Worm (Caenorhabditis elegans) whole organism, L1 larva: ENCODE results near the gene C09B7.2.

Source experiments
- ama-1 ChIP-seq: fragments of 150-350 bp; optimal IDR thresholded peaks from 2 replicates; lab custom pipeline; 2014
- ceh-82 ChIP-seq, 3 experiments: fragments of 150-350 bp in 1 of 3; sonication (generic microtip) in 2 of 3; optimal IDR thresholded peaks; 2 replicates each; lab custom pipeline; 2014 to 2017; ENCODE audit warnings: missing biosample characterization in 3 of 3, missing genetic modification characterization in 3 of 3
- hlh-4 ChIP-seq: sonication (generic microtip); optimal IDR thresholded peaks from 2 replicates; lab custom pipeline; 2016; ENCODE audit warnings: mild to moderate bottlenecking, missing genetic modification characterization, missing compliant biosample characterization
- nhr-12 ChIP-seq: sonication (generic microtip); optimal IDR thresholded peaks from 2 replicates; lab custom pipeline; 2017; ENCODE audit warnings: missing biosample characterization, missing genetic modification characterization
- nhr-20 ChIP-seq: sonication (generic microtip); optimal IDR thresholded peaks from 2 replicates; lab custom pipeline; 2016; ENCODE audit warnings: mild to moderate bottlenecking, missing genetic modification characterization, missing compliant biosample characterization
- nhr-28 ChIP-seq: fragments of 150-350 bp; optimal IDR thresholded peaks from 2 replicates; lab custom pipeline; 2014; ENCODE audit warnings: missing biosample characterization, missing genetic modification characterization
- nhr-76 ChIP-seq: sonication (generic microtip); optimal IDR thresholded peaks from 2 replicates; lab custom pipeline; 2017; ENCODE audit warnings: missing biosample characterization, missing genetic modification characterization
- skn-1 ChIP-seq: fragments of 150-350 bp; optimal IDR thresholded peaks from 2 replicates; lab custom pipeline; 2014; ENCODE audit warnings: missing biosample characterization, missing genetic modification characterization
- tbx-2 ChIP-seq: sonication (generic microtip); optimal IDR thresholded peaks from 2 replicates; lab custom pipeline; 2016; ENCODE audit warnings: missing genetic modification characterization, missing compliant biosample characterization
- ztf-11 ChIP-seq, 2 experiments: sonication (generic microtip); optimal IDR thresholded peaks; 2 replicates each; lab custom pipeline; 2016 to 2017; ENCODE audit warnings: missing genetic modification characterization in 2 of 2, missing biosample characterization in 1 of 2, missing compliant biosample characterization in 1 of 2

ce11 chrX:2626153-2626552 lies 41.8 kb upstream of the C09B7.2 start:
- TF ChIP-seq nhr-76 (tag; lab: Kevin White, UChicago) (no peak), nhr-12 (no peak), ama-1 (lab: Kevin White, UChicago) (no peak), nhr-28 (tag; lab: Kevin White, UChicago) (no peak), ztf-11 (tag; optimal IDR thresholded peaks at IDR 0.05; lab: Kevin White, UChicago) (no peak), nhr-20 (tag; lab: Kevin White, UChicago) (no peak), ceh-82 (tag; optimal IDR thresholded peaks at IDR 0.05; lab: Kevin White, UChicago) (no peak), tbx-2 (tag; lab: Kevin White, UChicago) (no peak), hlh-4 (no peak), skn-1 (tag; lab: Kevin White, UChicago) (no peak)
